Worm (Caenorhabditis elegans) whole organism, L1 larva: ENCODE measurements around the gene srj-52.

ENCODE experiments used
- C04F5.9 ChIP-seq: sonication (generic microtip); optimal IDR thresholded peaks from 2 replicates; lab custom pipeline; 2016; ENCODE audit warnings: missing genetic modification characterization, missing compliant biosample characterization
- C16A3.4 ChIP-seq: fragments of 150-350 bp; optimal IDR thresholded peaks from 2 replicates; lab custom pipeline; 2014; ENCODE audit warnings: missing biosample characterization, missing genetic modification characterization
- aha-1 ChIP-seq: fragments of 150-350 bp; optimal IDR thresholded peaks from 2 replicates; lab custom pipeline; 2014; ENCODE audit warnings: missing biosample characterization, missing genetic modification characterization
- alr-1 ChIP-seq: fragments of 200-800 bp; sonication (Bioruptor generic); optimal IDR thresholded peaks from 2 replicates; lab custom pipeline; 2018; ENCODE audit warnings: borderline replicate concordance, mild to moderate bottlenecking, missing genetic modification characterization, missing compliant biosample characterization
- aly-2 ChIP-seq: fragments of 150-350 bp; optimal IDR thresholded peaks from 2 replicates; lab custom pipeline; 2014; ENCODE audit warnings: missing biosample characterization, missing genetic modification characterization
- ama-1 ChIP-seq: fragments of 150-350 bp; optimal IDR thresholded peaks from 2 replicates; lab custom pipeline; 2014
- blmp-1 ChIP-seq: fragments of 150-350 bp; optimal IDR thresholded peaks from 2 replicates; lab custom pipeline; 2014; ENCODE audit warnings: missing biosample characterization, missing genetic modification characterization
- ceh-63 ChIP-seq: fragments of 200-800 bp; sonication (Bioruptor generic); optimal IDR thresholded peaks from 2 replicates; lab custom pipeline; 2018; ENCODE audit warnings: mild to moderate bottlenecking, missing genetic modification characterization, missing compliant biosample characterization
- ceh-82 ChIP-seq, 3 experiments: fragments of 150-350 bp in 1 of 3; sonication (generic microtip) in 2 of 3; optimal IDR thresholded peaks; 2 replicates each; lab custom pipeline; 2014 to 2017; ENCODE audit warnings: missing biosample characterization in 3 of 3, missing genetic modification characterization in 3 of 3
- ces-1 ChIP-seq: fragments of 150-350 bp; optimal IDR thresholded peaks from 2 replicates; lab custom pipeline; 2014; ENCODE audit warnings: missing biosample characterization, missing genetic modification reagents, missing genetic modification characterization
- efl-1 ChIP-seq, 4 experiments: fragments of 150-350 bp; optimal IDR thresholded peaks in 3 of 4; peaks in 1 of 4; 1 replicate in 1 of 4; 2 replicates in 3 of 4; lab custom pipeline; 2014; ENCODE audit warnings: missing biosample characterization in 2 of 4, missing genetic modification characterization in 2 of 4, missing genetic modification reagents in 2 of 4
- efl-3 ChIP-seq: fragments of 200-800 bp; sonication (Bioruptor generic); optimal IDR thresholded peaks from 2 replicates; lab custom pipeline; 2018; ENCODE audit warnings: mild to moderate bottlenecking, missing genetic modification characterization, missing compliant biosample characterization
- egl-13 ChIP-seq: sonication (generic microtip); optimal IDR thresholded peaks from 2 replicates; lab custom pipeline; 2016; ENCODE audit warnings: missing genotype, missing genetic modification reagents, missing genetic modification characterization, missing compliant biosample characterization
- egl-27 ChIP-seq, 2 experiments: fragments of 150-350 bp in 1 of 2; sonication (generic microtip); optimal IDR thresholded peaks; 3 replicates each; lab custom pipeline; 2017 to 2018; ENCODE audit warnings: missing biosample characterization in 2 of 2, missing genetic modification characterization in 2 of 2, missing genetic modification reagents in 2 of 2
- elt-2 ChIP-seq: sonication (generic microtip); optimal IDR thresholded peaks from 2 replicates; lab custom pipeline; 2016; ENCODE audit warnings: missing genetic modification characterization, mild to moderate bottlenecking, inconsistent platforms, missing compliant biosample characterization, missing genetic modification reagents
- elt-3 ChIP-seq, 6 experiments: fragments of 150-350 bp in 1 of 6; sonication (generic microtip); optimal IDR thresholded peaks; 2 replicates each; lab custom pipeline; 2017 to 2018; ENCODE audit warnings: missing biosample characterization in 6 of 6, missing genetic modification characterization in 6 of 6, inconsistent platforms in 1 of 6
- fkh-10 ChIP-seq: sonication (generic microtip); optimal IDR thresholded peaks from 2 replicates; lab custom pipeline; 2017; ENCODE audit warnings: missing biosample characterization, missing genetic modification reagents, missing genetic modification characterization
- fkh-4 ChIP-seq: sonication (generic microtip); optimal IDR thresholded peaks from 2 replicates; lab custom pipeline; 2016; ENCODE audit warnings: missing compliant biosample characterization, missing genetic modification characterization, borderline replicate concordance
- fkh-8 ChIP-seq: sonication (generic microtip); optimal IDR thresholded peaks from 2 replicates; lab custom pipeline; 2016; ENCODE audit warnings: mild to moderate bottlenecking, missing genetic modification characterization, missing compliant biosample characterization
- fos-1 ChIP-seq: fragments of 150-350 bp; optimal IDR thresholded peaks from 2 replicates; lab custom pipeline; 2014; ENCODE audit warnings: missing biosample characterization, missing genetic modification characterization
- hlh-17 ChIP-seq: fragments of 200-800 bp; sonication (Bioruptor generic); optimal IDR thresholded peaks from 2 replicates; lab custom pipeline; 2018; ENCODE audit warnings: missing genetic modification characterization, mild to moderate bottlenecking, missing compliant biosample characterization, moderate library complexity, borderline replicate concordance
- hpl-2 ChIP-seq: fragments of 150-350 bp; optimal IDR thresholded peaks from 2 replicates; lab custom pipeline; 2014; ENCODE audit warnings: missing biosample characterization, missing genetic modification reagents, missing genetic modification characterization
- lin-13 ChIP-seq: fragments of 150-350 bp; optimal IDR thresholded peaks from 2 replicates; lab custom pipeline; 2014; ENCODE audit warnings: missing biosample characterization, missing genetic modification reagents, missing genetic modification characterization
- lin-14 ChIP-seq: fragments of 200-800 bp; sonication (Bioruptor generic); optimal IDR thresholded peaks from 2 replicates; lab custom pipeline; 2018; ENCODE audit warnings: mild to moderate bottlenecking, missing genetic modification characterization, moderate library complexity, missing compliant biosample characterization
- lin-15B ChIP-seq: fragments of 150-350 bp; sonication (generic microtip); optimal IDR thresholded peaks from 3 replicates; lab custom pipeline; 2014; ENCODE audit warnings: missing biosample characterization, missing genetic modification characterization
- lin-35 ChIP-seq, 2 experiments: fragments of 150-350 bp; optimal IDR thresholded peaks; 2 replicates each; lab custom pipeline; 2014; ENCODE audit warnings: missing biosample characterization in 2 of 2, missing genetic modification characterization in 2 of 2, missing genetic modification reagents in 2 of 2
- lin-39 ChIP-seq: fragments of 150-350 bp; optimal IDR thresholded peaks from 2 replicates; lab custom pipeline; 2014; ENCODE audit warnings: missing biosample characterization, missing genetic modification reagents, missing genetic modification characterization
- lir-3 ChIP-seq: sonication (generic microtip); optimal IDR thresholded peaks from 2 replicates; lab custom pipeline; 2016; ENCODE audit warnings: mild to moderate bottlenecking, missing genetic modification characterization, moderate library complexity, missing compliant biosample characterization; ENCODE audit not compliant: poor library complexity
- lsy-2 ChIP-seq, 2 experiments: fragments of 150-350 bp; optimal IDR thresholded peaks; 2 replicates each; lab custom pipeline; 2014; ENCODE audit warnings: missing biosample characterization in 2 of 2, missing genetic modification characterization in 2 of 2
- mdl-1 ChIP-seq, 2 experiments: fragments of 150-350 bp; optimal IDR thresholded peaks; 2 replicates each; lab custom pipeline; 2014 to 2017; ENCODE audit warnings: missing biosample characterization in 2 of 2, missing genetic modification characterization in 2 of 2, inconsistent platforms in 1 of 2
- mep-1 ChIP-seq: fragments of 150-350 bp; optimal IDR thresholded peaks from 2 replicates; lab custom pipeline; 2014; ENCODE audit warnings: missing biosample characterization, missing genetic modification characterization
- nhr-11 ChIP-seq: fragments of 150-350 bp; optimal IDR thresholded peaks from 2 replicates; lab custom pipeline; 2014; ENCODE audit warnings: missing biosample characterization, missing genetic modification characterization
- nhr-237 ChIP-seq: fragments of 150-350 bp; optimal IDR thresholded peaks from 2 replicates; lab custom pipeline; 2014; ENCODE audit warnings: missing biosample characterization, missing genetic modification characterization
- nhr-71 ChIP-seq: sonication (generic microtip); optimal IDR thresholded peaks from 2 replicates; lab custom pipeline; 2016; ENCODE audit warnings: mild to moderate bottlenecking, missing genetic modification characterization, moderate library complexity, missing compliant biosample characterization
- nhr-76 ChIP-seq: sonication (generic microtip); optimal IDR thresholded peaks from 2 replicates; lab custom pipeline; 2017; ENCODE audit warnings: missing biosample characterization, missing genetic modification characterization
- nhr-84 ChIP-seq: sonication (generic microtip); optimal IDR thresholded peaks from 2 replicates; lab custom pipeline; 2017; ENCODE audit warnings: missing biosample characterization, missing genetic modification characterization
- nhr-85 ChIP-seq: sonication (generic microtip); peaks from one replicate; lab custom pipeline; 2016; ENCODE audit warnings: missing genetic modification characterization, inconsistent platforms, missing compliant biosample characterization
- pqm-1 ChIP-seq: sonication (generic microtip); optimal IDR thresholded peaks from 3 replicates; lab custom pipeline; 2017; ENCODE audit warnings: missing biosample characterization, missing genetic modification characterization
- rnt-1 ChIP-seq: sonication (generic microtip); optimal IDR thresholded peaks from 2 replicates; lab custom pipeline; 2016; ENCODE audit warnings: mild to moderate bottlenecking, missing genetic modification characterization, moderate library complexity, missing compliant biosample characterization
- snu-23 ChIP-seq: sonication (generic microtip); optimal IDR thresholded peaks from 2 replicates; lab custom pipeline; 2016; ENCODE audit warnings: missing genetic modification characterization, missing compliant biosample characterization
- sox-4 ChIP-seq: sonication (generic microtip); optimal IDR thresholded peaks from 2 replicates; lab custom pipeline; 2016; ENCODE audit warnings: missing genetic modification characterization, missing compliant biosample characterization
- swsn-7 ChIP-seq: sonication (generic microtip); optimal IDR thresholded peaks from 2 replicates; lab custom pipeline; 2016; ENCODE audit warnings: missing genetic modification characterization, missing compliant biosample characterization
- tbx-2 ChIP-seq: sonication (generic microtip); optimal IDR thresholded peaks from 2 replicates; lab custom pipeline; 2016; ENCODE audit warnings: missing genetic modification characterization, missing compliant biosample characterization
- tlp-1 ChIP-seq: fragments of 150-350 bp; optimal IDR thresholded peaks from 2 replicates; lab custom pipeline; 2014; ENCODE audit warnings: missing biosample characterization, missing genetic modification characterization
- unc-130 ChIP-seq: fragments of 150-350 bp; optimal IDR thresholded peaks from 2 replicates; lab custom pipeline; 2017; ENCODE audit warnings: missing biosample characterization, missing genetic modification characterization, inconsistent platforms
- unc-30 ChIP-seq: sonication (generic microtip); optimal IDR thresholded peaks from 2 replicates; lab custom pipeline; 2017; ENCODE audit warnings: missing biosample characterization, missing genetic modification characterization
- unc-86 ChIP-seq: sonication (generic microtip); optimal IDR thresholded peaks from 2 replicates; lab custom pipeline; 2016; ENCODE audit warnings: missing genetic modification characterization, missing compliant biosample characterization
- unc-98 ChIP-seq: fragments of 200-800 bp; sonication (Bioruptor generic); IDR thresholded peaks from 2 replicates; pipeline ENCODE4 v1.3.6; 2022; ENCODE audit warnings: missing genetic modification characterization, missing compliant biosample characterization
- vab-15 ChIP-seq: sonication (generic microtip); optimal IDR thresholded peaks from 2 replicates; lab custom pipeline; 2017; ENCODE audit warnings: missing genotype, mild to moderate bottlenecking, missing genetic modification characterization, missing compliant biosample characterization
- xbp-1 ChIP-seq: sonication (generic microtip); optimal IDR thresholded peaks from 2 replicates; lab custom pipeline; 2016; ENCODE audit warnings: missing genetic modification characterization, missing compliant biosample characterization
- zag-1 ChIP-seq: fragments of 150-350 bp; optimal IDR thresholded peaks from 2 replicates; lab custom pipeline; 2014; ENCODE audit warnings: missing biosample characterization, missing genetic modification characterization
- ztf-11 ChIP-seq, 2 experiments: sonication (generic microtip); optimal IDR thresholded peaks; 2 replicates each; lab custom pipeline; 2016 to 2017; ENCODE audit warnings: missing genetic modification characterization in 2 of 2, missing biosample characterization in 1 of 2, missing compliant biosample characterization in 1 of 2
- ztf-4 ChIP-seq: fragments of 150-350 bp; optimal IDR thresholded peaks from 2 replicates; lab custom pipeline; 2014; ENCODE audit warnings: missing biosample characterization, missing genetic modification characterization

srj-52 gene

DNA sequence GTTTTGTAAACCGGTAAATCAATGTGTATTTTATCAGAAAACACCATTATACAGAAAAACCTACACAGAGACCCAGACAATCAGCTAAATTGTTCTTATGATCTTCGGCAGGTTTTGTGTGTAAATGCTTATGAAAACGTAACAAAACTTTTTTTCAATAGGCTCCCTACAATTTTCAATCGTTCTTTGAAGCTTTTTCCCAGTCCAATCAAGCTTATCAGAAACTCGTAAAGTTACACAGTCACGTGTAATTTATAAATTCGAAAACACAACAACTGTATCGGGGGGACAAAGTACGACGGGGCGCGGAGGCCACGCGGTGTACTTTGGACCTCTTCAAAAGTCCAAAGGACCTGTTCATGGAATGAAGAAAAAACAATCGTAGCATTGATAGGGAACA is 34.4 kb upstream of the srj-52 start:
- no peak for TF ChIP-seq nhr-237 (tag; lab: Kevin White, UChicago)
- no peak for TF ChIP-seq ces-1 (GFP tag; lab: Kevin White, UChicago)
- peak; percentile 26 to 34 for TF ChIP-seq lsy-2 (tag; optimal IDR thresholded peaks at IDR 0.05; lab: Kevin White, UChicago)
- no peak for TF ChIP-seq unc-86 (tag; lab: Kevin White, UChicago)
- TF ChIP-seq unc-98 (GFP tag; lab: Robert Waterston, UW), result no peak
- no peak for TF ChIP-seq ceh-82 (tag; optimal IDR thresholded peaks at IDR 0.05; lab: Kevin White, UChicago)
- peak; percentile 0 for TF ChIP-seq swsn-7 (tag; lab: Kevin White, UChicago)
- no peak for TF ChIP-seq ceh-63 (GFP tag; lab: Kevin White, UChicago)
- TF ChIP-seq ztf-11 (tag; optimal IDR thresholded peaks at IDR 0.05; lab: Kevin White, UChicago), result peak in 1 of 2 experiments; percentile 32
- TF ChIP-seq blmp-1 (tag; lab: Kevin White, UChicago), result peak; percentile 13
- TF ChIP-seq unc-30 (tag; lab: Kevin White, UChicago), result no peak
- no peak for TF ChIP-seq hlh-17 (GFP tag; lab: Kevin White, UChicago)
- peak; percentile 37 for TF ChIP-seq C04F5.9 (tag; lab: Kevin White, UChicago)
- TF ChIP-seq ama-1 (lab: Kevin White, UChicago), result peak; percentile 43
- TF ChIP-seq lin-35 (GFP tag; optimal IDR thresholded peaks at IDR 0.05; lab: Kevin White, UChicago), result peak in 1 of 2 experiments; percentile 77
- no peak for TF ChIP-seq pqm-1
- TF ChIP-seq zag-1 (tag; lab: Kevin White, UChicago), result no peak
- no peak for TF ChIP-seq lin-15B
- TF ChIP-seq tbx-2 (tag; lab: Kevin White, UChicago), result peak; percentile 63
- TF ChIP-seq ztf-4 (tag; lab: Kevin White, UChicago), result peak; percentile 59
- TF ChIP-seq hpl-2 (GFP tag; lab: Kevin White, UChicago), result no peak
- no peak for TF ChIP-seq fkh-10 (GFP tag; lab: Kevin White, UChicago)
- TF ChIP-seq nhr-11 (tag; lab: Kevin White, UChicago), result no peak
- no peak for TF ChIP-seq nhr-76 (tag; lab: Kevin White, UChicago)
- TF ChIP-seq alr-1 (tag; lab: Kevin White, UChicago), result no peak
- peak; percentile 71 for TF ChIP-seq lin-14 (GFP tag; lab: Kevin White, UChicago)
- TF ChIP-seq elt-2, result peak; percentile 90
- TF ChIP-seq fkh-8 (tag; lab: Kevin White, UChicago), result no peak
- peak; percentile 64 for TF ChIP-seq snu-23 (GFP tag; lab: Kevin White, UChicago)
- no peak for TF ChIP-seq aly-2 (tag; lab: Kevin White, UChicago)
- TF ChIP-seq elt-3 (tag; optimal IDR thresholded peaks at IDR 0.05; lab: Kevin White, UChicago), result peak in 2 of 6 experiments; percentile 45 to 48
- TF ChIP-seq sox-4 (tag; lab: Kevin White, UChicago), result no peak
- no peak for TF ChIP-seq nhr-84
- peak; percentile 49 for TF ChIP-seq C16A3.4 (tag; lab: Kevin White, UChicago)
- no peak for TF ChIP-seq aha-1
- TF ChIP-seq unc-130 (tag; lab: Kevin White, UChicago), result no peak
- no peak for TF ChIP-seq egl-13 (tag; lab: Kevin White, UChicago)
- TF ChIP-seq rnt-1 (tag; lab: Kevin White, UChicago), result peak; percentile 44
- TF ChIP-seq mep-1 (tag; lab: Kevin White, UChicago), result peak; percentile 40
- peak; percentile 88 for TF ChIP-seq nhr-71
- TF ChIP-seq vab-15 (tag; lab: Kevin White, UChicago), result no peak
- no peak for TF ChIP-seq lin-13 (GFP tag; lab: Kevin White, UChicago)
- TF ChIP-seq fos-1, result no peak
- TF ChIP-seq mdl-1 (tag; optimal IDR thresholded peaks at IDR 0.05; lab: Kevin White, UChicago), result peak in 1 of 2 experiments; percentile 73
- peak in 1 of 2 experiments; percentile 6 for TF ChIP-seq efl-1 (optimal IDR thresholded peaks at IDR 0.05; lab: Kevin White, UChicago)
- no peak for TF ChIP-seq efl-1 (GFP tag; optimal IDR thresholded peaks at IDR 0.05 in 1 of 2; lab: Kevin White, UChicago)
- no peak for TF ChIP-seq fkh-4
- peak; percentile 61 for TF ChIP-seq lir-3 (tag; lab: Kevin White, UChicago)
- TF ChIP-seq xbp-1, result peak; percentile 5
- TF ChIP-seq lin-39, result no peak
- TF ChIP-seq egl-27 (tag; optimal IDR thresholded peaks at IDR 0.05; lab: Kevin White, UChicago), result no peak
- TF ChIP-seq nhr-85 (tag; lab: Kevin White, UChicago), result peak; percentile 71
- TF ChIP-seq tlp-1 (tag; lab: Kevin White, UChicago), result no peak
- no peak for TF ChIP-seq efl-3 (GFP tag; lab: Kevin White, UChicago)
